Worm (Caenorhabditis elegans): ENCODE measurements around the gene F57G12.1.

F57G12.1 gene

ce11 chrX:12154055-12154898 is 17.2 kb downstream of the F57G12.1 start, which contains the start of gene mfsd-11:
TSS of gene mfsd-11 (minus strand) at chrX:12154105.
- TF ChIP-seq him-1 (tag; optimal IDR thresholded peaks at IDR 0.05) (no peak), W03F9.2 (tag; optimal IDR thresholded peaks at IDR 0.05) (no peak), dao-5 (tag; optimal IDR thresholded peaks at IDR 0.05) (no peak)

DNA sequence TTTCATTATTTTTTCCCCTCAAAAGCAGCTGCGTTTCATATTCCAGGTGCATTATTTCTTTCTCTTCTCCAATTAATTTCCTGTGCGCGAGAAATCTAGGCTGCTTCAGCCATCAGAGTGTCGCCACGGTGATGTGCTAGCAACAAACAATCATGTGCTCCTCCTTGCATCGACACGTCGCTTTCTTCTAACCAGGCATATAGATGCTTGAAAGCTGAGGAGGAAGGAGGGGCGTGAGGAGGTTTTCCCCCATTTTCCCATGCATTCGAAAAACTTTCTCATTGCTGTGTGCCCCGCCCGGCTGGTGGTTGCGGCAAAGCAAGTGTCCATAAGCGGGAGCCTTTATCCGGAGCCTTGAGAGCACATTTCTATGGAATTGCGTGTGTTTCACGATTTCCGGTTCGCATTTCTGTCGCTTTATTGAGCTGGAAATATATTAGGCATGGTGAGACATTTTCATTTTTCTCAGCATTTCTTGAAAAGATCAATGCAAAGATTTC is 21.8 kb downstream of the F57G12.1 start, which contains the start of gene znf-474:
Gene znf-474, plus strand, starts transcription at position 287 of the 500 bp plus-strand sequence.
- no peak for TF ChIP-seq dao-5 (tag; optimal IDR thresholded peaks at IDR 0.05)
- TF ChIP-seq W03F9.2 (tag; optimal IDR thresholded peaks at IDR 0.05) = no peak
- TF ChIP-seq him-1 (tag; optimal IDR thresholded peaks at IDR 0.05) = no peak

DNA sequence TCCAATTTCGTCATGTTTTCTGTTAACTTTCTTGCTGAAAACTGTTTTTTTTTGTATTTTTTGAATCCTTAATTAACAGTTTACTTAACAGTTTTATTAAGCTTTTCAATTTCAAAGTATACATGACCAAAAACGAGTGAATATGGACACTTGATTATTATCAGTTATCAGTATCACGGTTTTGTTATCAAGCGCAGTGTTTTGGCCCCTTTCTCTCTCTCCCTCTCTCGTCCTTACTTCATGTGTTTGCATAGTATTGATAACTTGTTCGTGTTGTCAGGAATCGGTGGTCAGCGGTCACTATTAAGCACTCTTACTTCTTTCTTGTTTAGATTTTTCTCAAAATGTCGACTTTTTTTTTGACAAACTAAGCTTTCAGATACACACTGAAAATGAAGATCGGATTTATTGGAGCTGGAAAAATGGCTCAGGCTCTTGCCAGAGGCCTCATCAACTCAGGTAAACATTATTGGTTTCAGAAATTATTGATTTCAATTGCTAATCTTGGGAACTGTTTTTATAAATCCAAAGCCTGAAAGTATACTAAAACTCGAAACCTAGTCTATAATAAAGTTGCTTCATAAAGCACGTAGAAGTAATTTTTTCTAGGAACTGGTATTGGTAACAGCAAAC is 24.9 kb downstream of the F57G12.1 start, which contains the start of gene pycr-1:
Gene pycr-1, plus strand, starts transcription at position 380 of the 633 bp plus-strand sequence.
- TF ChIP-seq dao-5 (tag; optimal IDR thresholded peaks at IDR 0.05) (no peak), him-1 (tag; optimal IDR thresholded peaks at IDR 0.05) (no peak), W03F9.2 (tag; optimal IDR thresholded peaks at IDR 0.05) (no peak)

ce11 chrX:12145919-12146318 is 25.6 kb downstream of the F57G12.1 start:
- no peak for TF ChIP-seq him-1 (tag; optimal IDR thresholded peaks at IDR 0.05)
- TF ChIP-seq dao-5 (tag; optimal IDR thresholded peaks at IDR 0.05) = no peak
- TF ChIP-seq W03F9.2 (tag; optimal IDR thresholded peaks at IDR 0.05) = no peak

ce11 chrX:12143693-12144092 is 27.8 kb downstream of the F57G12.1 start, which contains the start of gene M153.5:
TSS of gene M153.5 (plus strand) at chrX:12143993.
- TF ChIP-seq dao-5 (tag; optimal IDR thresholded peaks at IDR 0.05) = no peak
- no peak for TF ChIP-seq him-1 (tag; optimal IDR thresholded peaks at IDR 0.05)
- no peak for TF ChIP-seq W03F9.2 (tag; optimal IDR thresholded peaks at IDR 0.05)

- TF ChIP-seq dao-5 (tag; optimal IDR thresholded peaks at IDR 0.05) (no peak), W03F9.2 (tag; optimal IDR thresholded peaks at IDR 0.05) (no peak), him-1 (tag; optimal IDR thresholded peaks at IDR 0.05) (no peak)
These were observed 28.9 kb downstream of the F57G12.1 start, which contains the start of gene M153.3 for ce11 chrX:12142569-12142968. TSS of gene M153.3 (plus strand) at chrX:12142869.

DNA sequence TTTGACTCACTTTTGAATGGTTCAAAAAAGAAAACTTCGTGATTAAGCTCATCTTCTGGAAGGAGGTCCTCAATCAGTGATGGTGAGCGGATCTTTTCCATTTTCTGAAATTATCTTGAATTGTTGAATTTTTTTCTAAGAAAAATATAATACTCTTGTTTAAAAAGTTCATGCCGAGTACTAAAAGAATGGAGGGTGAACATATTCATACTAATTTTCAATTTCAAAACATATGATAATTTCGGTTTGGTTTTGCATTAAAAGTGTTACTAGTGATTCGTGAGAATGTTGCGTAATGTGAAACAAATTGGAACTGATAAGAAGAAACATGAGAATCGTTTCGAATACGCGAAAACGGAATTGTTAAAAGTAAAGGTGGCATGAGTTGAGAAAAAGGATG is 30.4 kb downstream of the F57G12.1 start, which contains the start of gene lyst-1:
Gene lyst-1, minus strand, starts transcription at position 101 of the 400 bp plus-strand sequence.
- TF ChIP-seq W03F9.2 (tag; optimal IDR thresholded peaks at IDR 0.05) = no peak
- TF ChIP-seq him-1 (tag; optimal IDR thresholded peaks at IDR 0.05) = no peak
- TF ChIP-seq dao-5 (tag; optimal IDR thresholded peaks at IDR 0.05) = no peak

- TF ChIP-seq dao-5 (tag; optimal IDR thresholded peaks at IDR 0.05) (no peak), W03F9.2 (tag; optimal IDR thresholded peaks at IDR 0.05) (no peak), him-1 (tag; optimal IDR thresholded peaks at IDR 0.05) (no peak)
These were observed 46.2 kb downstream of the F57G12.1 start, which contains the start of gene lgc-18 for ce11 chrX:12125308-12125707. TSS of gene lgc-18 (plus strand) at chrX:12125608.

DNA sequence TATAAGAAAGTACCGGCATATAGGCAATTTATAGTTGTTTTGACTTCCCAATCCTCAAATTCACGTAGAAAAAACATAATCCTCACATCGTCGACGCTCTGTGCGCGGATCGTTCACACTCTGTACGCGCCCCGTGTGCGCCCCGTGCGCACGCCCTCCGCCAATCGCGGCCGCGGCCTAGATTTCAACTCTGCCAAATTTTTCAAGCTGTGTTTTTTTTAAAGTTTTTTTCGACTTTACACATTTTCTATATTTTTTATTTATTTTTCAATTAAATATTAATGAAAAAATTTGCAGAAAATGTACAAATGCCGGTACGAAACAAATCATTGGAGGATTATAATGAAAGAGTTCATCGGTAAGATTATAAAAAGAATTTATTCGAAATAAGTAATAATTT is 48.3 kb downstream of the F57G12.1 start, which contains the start of gene T01H10.11:
Gene T01H10.11, plus strand, starts transcription at position 301 of the 400 bp plus-strand sequence.
- TF ChIP-seq dao-5 (tag; optimal IDR thresholded peaks at IDR 0.05) = no peak
- no peak for TF ChIP-seq him-1 (tag; optimal IDR thresholded peaks at IDR 0.05)
- no peak for TF ChIP-seq W03F9.2 (tag; optimal IDR thresholded peaks at IDR 0.05)

DNA sequence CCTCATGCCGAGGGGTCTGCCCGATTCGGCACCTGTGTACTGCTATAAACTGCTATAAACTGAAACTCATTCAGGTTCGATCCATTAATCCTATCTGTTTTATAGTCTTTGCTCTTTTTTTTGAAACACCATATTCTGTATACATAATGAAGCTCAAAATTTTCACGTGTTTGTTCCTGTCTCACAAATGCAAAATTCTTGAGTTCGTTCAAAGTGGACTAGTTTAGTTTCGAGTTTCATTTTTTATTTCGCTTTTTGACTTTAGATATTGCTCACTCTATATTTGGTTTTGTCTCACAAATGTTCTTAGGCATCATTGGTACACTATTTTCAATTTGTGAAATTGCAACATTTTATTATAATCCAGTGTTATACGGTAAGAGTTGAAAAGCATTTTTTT is 50.2 kb downstream of the F57G12.1 start, which contains the start of gene lgc-17:
Gene lgc-17, plus strand, starts transcription at position 301 of the 400 bp plus-strand sequence.
- no peak for TF ChIP-seq W03F9.2 (tag; optimal IDR thresholded peaks at IDR 0.05)
- no peak for TF ChIP-seq dao-5 (tag; optimal IDR thresholded peaks at IDR 0.05)
- TF ChIP-seq him-1 (tag; optimal IDR thresholded peaks at IDR 0.05) = no peak
